Worm (Caenorhabditis elegans): ENCODE measurements around the gene ncs-1.

ncs-1 gene

DNA sequence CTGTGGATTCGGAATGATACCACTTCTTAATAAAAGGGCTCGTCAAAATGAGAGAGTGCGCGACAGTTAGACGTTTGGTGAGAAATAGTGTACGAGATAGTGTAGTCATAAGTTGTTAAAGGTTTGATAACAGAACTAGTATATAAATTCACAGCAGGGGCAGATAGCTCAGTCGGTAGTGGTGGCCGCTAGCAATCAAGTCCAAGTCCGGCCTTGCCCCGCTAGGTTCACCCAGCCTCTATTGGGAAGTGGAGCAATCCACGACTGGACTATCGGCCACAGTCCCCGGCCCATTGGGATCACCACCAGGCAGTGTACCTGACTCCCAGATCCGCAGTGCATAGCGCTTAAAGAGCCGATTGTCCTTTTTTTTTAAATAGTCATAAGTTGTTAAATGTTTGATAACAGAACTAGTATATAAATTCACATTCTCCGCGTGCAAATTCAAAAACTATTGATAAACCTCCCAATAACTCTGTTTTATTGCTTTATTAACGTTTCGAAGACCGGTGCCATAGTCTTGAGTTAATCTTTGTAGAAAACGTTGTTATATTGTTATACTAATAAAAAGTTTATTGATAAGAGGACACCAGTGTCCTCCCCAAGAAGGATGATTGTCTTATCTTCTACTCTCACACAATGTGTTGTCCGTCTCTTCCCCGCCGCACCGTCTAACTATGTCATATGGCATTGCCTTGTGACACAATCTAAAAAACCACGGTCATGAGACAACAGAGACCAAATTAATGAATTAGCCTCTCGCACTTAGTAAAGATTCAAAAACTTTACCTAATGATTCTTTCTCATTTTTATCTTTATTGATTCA is 47.8 kb upstream of the ncs-1 start (continued):
- TF ChIP-seq pax-3 (tag; optimal IDR thresholded peaks at IDR 0.05) (peak; percentile 9), tlp-1 (tag; optimal IDR thresholded peaks at IDR 0.05) (no peak), isw-1 (GFP tag; IDR thresholded peaks at IDR 0.05) (no peak), Y116A8C.19 (tag; optimal IDR thresholded peaks at IDR 0.05; ENCODE audit: borderline replicate concordance) (no peak), nhr-11 (tag; optimal IDR thresholded peaks at IDR 0.05) (no peak), swsn-7 (tag; optimal IDR thresholded peaks at IDR 0.05) (peak; percentile 38), lir-3 (tag; optimal IDR thresholded peaks at IDR 0.05; ENCODE audit: poor library complexity) (peak; percentile 52), C16A3.4 (tag; optimal IDR thresholded peaks at IDR 0.05) (peak; percentile 38), dpl-1 (GFP tag; optimal IDR thresholded peaks at IDR 0.05) (peak in 2 of 3 experiments; percentile 4 to 36), hlh-4 (tag; optimal IDR thresholded peaks at IDR 0.05) (no peak), alr-1 (tag; optimal IDR thresholded peaks at IDR 0.05; ENCODE audit: borderline replicate concordance) (no peak), nhr-28 (tag; optimal IDR thresholded peaks at IDR 0.05) (no peak), elt-2 (tag; optimal IDR thresholded peaks at IDR 0.05) (peak; percentile 84), zip-4 (GFP tag; optimal IDR thresholded peaks at IDR 0.05) (no peak), fkh-8 (tag; optimal IDR thresholded peaks at IDR 0.05) (peak; percentile 12), efl-1 (optimal IDR thresholded peaks at IDR 0.05) (peak; percentile 1 to 16), efl-1 (GFP tag; optimal IDR thresholded peaks at IDR 0.05 in 1 of 2) (peak in 1 of 2 experiments; percentile 91), rnt-1 (tag; optimal IDR thresholded peaks at IDR 0.05) (peak; percentile 33), irx-1 (tag; optimal IDR thresholded peaks at IDR 0.05) (no peak), fkh-10 (GFP tag; optimal IDR thresholded peaks at IDR 0.05) (no peak), nhr-20 (tag; optimal IDR thresholded peaks at IDR 0.05) (peak; percentile 85), unc-130 (tag; optimal IDR thresholded peaks at IDR 0.05) (no peak), mep-1 (tag; optimal IDR thresholded peaks at IDR 0.05) (peak; percentile 62), skn-1 (tag; optimal IDR thresholded peaks at IDR 0.05) (peak; percentile 68), xbp-1 (tag; optimal IDR thresholded peaks at IDR 0.05) (no peak), pqm-1 (tag; optimal IDR thresholded peaks at IDR 0.05) (no peak), mdl-1 (tag; optimal IDR thresholded peaks at IDR 0.05) (peak in 1 of 2 experiments; percentile 63), tbx-2 (tag; optimal IDR thresholded peaks at IDR 0.05) (peak; percentile 56), C04F5.9 (tag; optimal IDR thresholded peaks at IDR 0.05) (no peak), nhr-77 (tag; optimal IDR thresholded peaks at IDR 0.05) (no peak), lsy-2 (tag; optimal IDR thresholded peaks at IDR 0.05) (peak; percentile 34 to 62), sup-37 (GFP tag; optimal IDR thresholded peaks at IDR 0.05) (no peak), egl-13 (tag; optimal IDR thresholded peaks at IDR 0.05) (peak; percentile 59), grh-1 (GFP tag; IDR thresholded peaks at IDR 0.05) (peak; percentile 45; the same call in 1 of the 2 replicates), vab-15 (tag; optimal IDR thresholded peaks at IDR 0.05) (peak; percentile 91), egl-27 (tag; optimal IDR thresholded peaks at IDR 0.05) (no peak), pag-3 (tag; optimal IDR thresholded peaks at IDR 0.05; ENCODE audit: borderline replicate concordance, insufficient read depth) (peak; percentile 21), ama-1 (optimal IDR thresholded peaks at IDR 0.05) (peak; percentile 25), dsc-1 (tag; optimal IDR thresholded peaks at IDR 0.05) (peak; percentile 18), lin-35 (GFP tag; optimal IDR thresholded peaks at IDR 0.05) (peak in 1 of 2 experiments; percentile 76), nhr-19 (GFP tag; conservative IDR thresholded peaks at IDR 0.05) (peak; percentile 81)

DNA sequence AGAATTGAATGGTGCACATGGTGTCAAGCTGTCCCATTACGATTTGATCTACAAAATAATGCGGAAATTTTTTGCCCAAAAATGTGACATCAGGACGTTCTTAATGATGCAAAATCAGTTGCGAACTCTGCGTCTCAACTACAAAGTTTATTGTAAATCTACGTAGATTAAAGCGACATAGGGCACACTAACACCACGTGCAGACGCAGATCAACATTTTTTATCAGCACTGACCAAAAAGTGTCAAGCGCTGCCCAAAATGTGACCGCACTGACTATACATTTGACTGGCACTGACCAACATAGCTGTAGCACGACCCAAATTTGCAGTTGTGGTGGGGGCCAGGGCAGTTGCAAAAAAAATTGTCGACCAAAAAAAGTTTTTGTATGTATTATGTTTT is 46.4 kb upstream of the ncs-1 start:
- peak; percentile 17 for TF ChIP-seq elt-2 (tag; optimal IDR thresholded peaks at IDR 0.05)
- no peak for TF ChIP-seq hlh-17 (GFP tag; optimal IDR thresholded peaks at IDR 0.05; ENCODE audit: borderline replicate concordance)
